Worm (Caenorhabditis elegans) whole organism, early embryonic: ENCODE measurements around the gene srw-140.

ENCODE experiments used
- F13C5.2 ChIP-seq: sonication (generic microtip); optimal IDR thresholded peaks from 2 replicates; lab custom pipeline; 2017; ENCODE audit warnings: mild to moderate bottlenecking, missing genetic modification characterization, inconsistent platforms, missing compliant biosample characterization
- ama-1 ChIP-seq: fragments of 150-350 bp; optimal IDR thresholded peaks from 2 replicates; lab custom pipeline; 2014
- ceh-13 ChIP-seq: fragments of 200-800 bp; sonication (Bioruptor generic); optimal IDR thresholded peaks from 2 replicates; lab custom pipeline; 2018; ENCODE audit warnings: mild to moderate bottlenecking, missing genetic modification characterization, missing compliant biosample characterization
- ceh-36 ChIP-seq: sonication (generic microtip); optimal IDR thresholded peaks from 2 replicates; lab custom pipeline; 2016; ENCODE audit warnings: missing genetic modification characterization, inconsistent platforms, missing compliant biosample characterization
- ets-7 ChIP-seq: sonication (generic microtip); optimal IDR thresholded peaks from 2 replicates; lab custom pipeline; 2016; ENCODE audit warnings: missing genotype, missing genetic modification characterization, missing compliant biosample characterization
- flt-1 ChIP-seq: fragments of 200-800 bp; sonication (Bioruptor generic); IDR thresholded peaks from 2 replicates; pipeline ENCODE4 v1.3.6; 2022; ENCODE audit warnings: missing genetic modification characterization, missing compliant biosample characterization
- hmbx-1 ChIP-seq: sonication (generic microtip); optimal IDR thresholded peaks from 2 replicates; lab custom pipeline; 2016; ENCODE audit warnings: mild to moderate bottlenecking, missing genetic modification characterization, missing compliant biosample characterization
- hmg-4 ChIP-seq: fragments of 200-800 bp; sonication (Bioruptor generic); optimal IDR thresholded peaks from 2 replicates; lab custom pipeline; 2018; ENCODE audit warnings: mild to moderate bottlenecking, missing genetic modification characterization, missing compliant biosample characterization
- hnd-1 ChIP-seq: sonication (generic microtip); optimal IDR thresholded peaks from 2 replicates; lab custom pipeline; 2016; ENCODE audit warnings: missing genetic modification characterization, missing compliant biosample characterization
- scrt-1 ChIP-seq: fragments of 200-800 bp; sonication (Bioruptor generic); IDR thresholded peaks from 2 replicates; pipeline ENCODE4 v1.3.6; 2022; ENCODE audit warnings: missing genetic modification characterization, missing compliant biosample characterization
- sea-1 ChIP-seq: fragments of 200-800 bp; sonication (Bioruptor generic); conservative IDR thresholded peaks from 2 replicates; pipeline ENCODE4 v1.3.6; 2022; ENCODE audit warnings: missing genetic modification characterization, missing compliant biosample characterization
- tbx-37 ChIP-seq: fragments of 200-800 bp; sonication (Bioruptor generic); conservative IDR thresholded peaks from 2 replicates; pipeline ENCODE4 v1.3.6; 2022; ENCODE audit warnings: missing genetic modification reagents, missing genetic modification characterization, missing compliant biosample characterization
- tra-4 ChIP-seq: sonication (generic microtip); optimal IDR thresholded peaks from 2 replicates; lab custom pipeline; 2017; ENCODE audit warnings: missing genetic modification characterization, missing compliant biosample characterization

DNA sequence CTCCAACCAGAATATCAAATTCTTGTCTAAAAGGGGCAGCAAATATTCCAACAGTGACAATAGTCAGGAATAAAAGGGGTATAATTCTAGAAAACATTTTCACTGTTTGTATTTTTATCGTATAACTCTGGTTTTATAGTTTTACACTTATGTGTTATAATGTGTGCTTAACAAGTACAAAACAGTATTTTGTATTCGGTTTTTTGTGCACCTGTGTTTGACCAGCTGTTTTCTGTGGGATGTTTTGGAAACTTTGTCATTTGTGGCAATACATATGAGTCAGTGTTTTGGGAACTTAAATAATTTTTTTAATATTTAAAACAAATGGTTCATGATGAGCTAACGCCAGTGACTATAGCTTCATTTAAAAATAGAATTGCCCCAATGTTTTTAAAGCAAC is 19.1 kb upstream of the srw-140 start, which contains the start of gene F14F9.6:
- TF ChIP-seq ama-1 (lab: Kevin White, UChicago) (no peak), hmg-4 (GFP tag; lab: Kevin White, UChicago) (no peak), hmbx-1 (tag; lab: Kevin White, UChicago) (no peak), F13C5.2 (tag; lab: Kevin White, UChicago) (no peak), ceh-36 (no peak), flt-1 (no peak), ets-7 (tag; lab: Kevin White, UChicago) (no peak), tbx-37 (GFP tag; lab: Robert Waterston, UW) (no peak), hnd-1 (tag; lab: Kevin White, UChicago) (no peak), sea-1 (GFP tag; lab: Robert Waterston, UW) (no peak), tra-4 (no peak), scrt-1 (GFP tag; lab: Robert Waterston, UW) (no peak), ceh-13 (GFP tag; lab: Kevin White, UChicago) (no peak)
